Worm (Caenorhabditis elegans): ENCODE measurements around the gene F14F9.8.

- no peak for TF ChIP-seq nhr-12 (tag; optimal IDR thresholded peaks at IDR 0.05)
- TF ChIP-seq lin-39 (tag; optimal IDR thresholded peaks at IDR 0.05), result no peak
- no peak for TF ChIP-seq ama-1 (optimal IDR thresholded peaks at IDR 0.05)
- no peak for TF ChIP-seq unc-62 (GFP tag; optimal IDR thresholded peaks at IDR 0.05)
- no peak for TF ChIP-seq F13H6.1 (tag; optimal IDR thresholded peaks at IDR 0.05)
- no peak for TF ChIP-seq mdl-1 (tag; optimal IDR thresholded peaks at IDR 0.05)
- TF ChIP-seq nhr-237 (tag; optimal IDR thresholded peaks at IDR 0.05), result no peak
Observed at ce11 chrV:5097035-5097434, 33.1 kb upstream of the F14F9.8 start, which contains the start of gene C04F5.2.

Measured in whole organism, L2 larva.